Worm (Caenorhabditis elegans) whole organism, L1 larva: ENCODE data around the gene srg-38.

ENCODE experiments used
- C34B4.2 ChIP-seq: sonication (generic microtip); optimal IDR thresholded peaks from 2 replicates; lab custom pipeline; 2017; ENCODE audit warnings: mild to moderate bottlenecking, missing genetic modification characterization, missing compliant biosample characterization
- ces-1 ChIP-seq: fragments of 150-350 bp; optimal IDR thresholded peaks from 2 replicates; lab custom pipeline; 2014; ENCODE audit warnings: missing biosample characterization, missing genetic modification reagents, missing genetic modification characterization
- mdl-1 ChIP-seq, 2 experiments: fragments of 150-350 bp; optimal IDR thresholded peaks; 2 replicates each; lab custom pipeline; 2014 to 2017; ENCODE audit warnings: missing biosample characterization in 2 of 2, missing genetic modification characterization in 2 of 2, inconsistent platforms in 1 of 2
- pqm-1 ChIP-seq: sonication (generic microtip); optimal IDR thresholded peaks from 3 replicates; lab custom pipeline; 2017; ENCODE audit warnings: missing biosample characterization, missing genetic modification characterization
- ztf-11 ChIP-seq, 2 experiments: sonication (generic microtip); optimal IDR thresholded peaks; 2 replicates each; lab custom pipeline; 2016 to 2017; ENCODE audit warnings: missing genetic modification characterization in 2 of 2, missing biosample characterization in 1 of 2, missing compliant biosample characterization in 1 of 2

DNA sequence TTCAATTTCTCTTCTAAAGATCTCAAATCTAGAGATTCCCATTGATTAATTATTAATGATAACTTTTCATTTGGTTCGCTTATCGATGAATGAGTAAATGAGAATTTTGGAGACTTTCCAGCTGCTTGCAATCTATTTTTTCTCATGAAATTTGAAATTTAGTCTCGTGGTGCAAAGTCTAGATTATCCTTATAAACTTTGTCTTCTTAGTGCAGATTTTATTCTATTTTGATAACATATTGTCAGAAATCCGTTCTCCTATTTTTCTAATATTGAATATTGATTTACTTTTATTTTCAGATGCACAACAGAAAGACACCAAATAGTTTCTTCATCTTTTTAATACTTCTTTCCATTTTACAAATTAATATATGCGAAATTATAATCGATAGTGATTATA, 35.5 kb upstream of the srg-38 start, which contains the start of gene lgc-49:
- TF ChIP-seq pqm-1 (tag; lab: Kevin White, UChicago) (no peak), C34B4.2 (tag; lab: Kevin White, UChicago) (no peak), ces-1 (no peak), ztf-11 (tag; optimal IDR thresholded peaks at IDR 0.05; lab: Kevin White, UChicago) (no peak), mdl-1 (tag; optimal IDR thresholded peaks at IDR 0.05; lab: Kevin White, UChicago) (no peak)
